Worm (Caenorhabditis elegans) whole organism, L3 larva: Measurements from ENCODE around the gene C49C8.6.
A peak's percentile ranks its signal among the peaks of the same experiment; 100 is the strongest.

Source experiments
- R02D3.7 ChIP-seq: fragments of 150-350 bp; optimal IDR thresholded peaks from 2 replicates; lab custom pipeline; 2014; ENCODE audit warnings: missing biosample characterization, missing genetic modification characterization
- ceh-28 ChIP-seq: fragments of 150-350 bp; optimal IDR thresholded peaks from 2 replicates; lab custom pipeline; 2014; ENCODE audit warnings: missing biosample characterization, missing genetic modification reagents, missing genetic modification characterization
- ceh-82 ChIP-seq: fragments of 150-350 bp; optimal IDR thresholded peaks from 2 replicates; lab custom pipeline; 2014; ENCODE audit warnings: missing biosample characterization, missing genetic modification characterization
- ceh-9 ChIP-seq: sonication (generic microtip); optimal IDR thresholded peaks from 2 replicates; lab custom pipeline; 2018; ENCODE audit warnings: missing biosample characterization, missing genetic modification characterization
- egl-27 ChIP-seq: sonication (generic microtip); optimal IDR thresholded peaks from 4 replicates; lab custom pipeline; 2017; ENCODE audit warnings: missing biosample characterization, missing genetic modification reagents, missing genetic modification characterization
- egl-5 ChIP-seq: fragments of 150-350 bp; optimal IDR thresholded peaks from 2 replicates; lab custom pipeline; 2017; ENCODE audit warnings: missing biosample characterization, missing genetic modification reagents, missing genetic modification characterization, inconsistent platforms
- elt-1 ChIP-seq: fragments of 150-350 bp; optimal IDR thresholded peaks from 2 replicates; lab custom pipeline; 2014; ENCODE audit warnings: missing biosample characterization, missing genetic modification characterization
- elt-2 ChIP-seq: sonication (generic microtip); optimal IDR thresholded peaks from 2 replicates; lab custom pipeline; 2016; ENCODE audit warnings: missing genetic modification reagents, mild to moderate bottlenecking, missing genetic modification characterization, missing compliant biosample characterization
- elt-3 ChIP-seq, 3 experiments: fragments of 150-350 bp in 1 of 3; sonication (generic microtip) in 2 of 3; optimal IDR thresholded peaks; 2 replicates in 2 of 3; 4 replicates in 1 of 3; lab custom pipeline; 2014 to 2017; ENCODE audit warnings: missing biosample characterization in 3 of 3, missing genetic modification characterization in 3 of 3
- eor-1 ChIP-seq, 2 experiments: fragments of 150-350 bp; optimal IDR thresholded peaks; 2 replicates each; lab custom pipeline; 2014 to 2018; ENCODE audit warnings: missing biosample characterization in 2 of 2, missing genetic modification characterization in 2 of 2
- fkh-2 ChIP-seq: fragments of 150-350 bp; optimal IDR thresholded peaks from 2 replicates; lab custom pipeline; 2014; ENCODE audit warnings: missing biosample characterization, missing genetic modification reagents, missing genetic modification characterization
- fos-1 ChIP-seq: fragments of 150-350 bp; optimal IDR thresholded peaks from 2 replicates; lab custom pipeline; 2014; ENCODE audit warnings: missing biosample characterization, missing genetic modification characterization
- hmg-11 ChIP-seq: sonication (generic microtip); optimal IDR thresholded peaks from 2 replicates; lab custom pipeline; 2016; ENCODE audit warnings: missing genetic modification characterization, missing compliant biosample characterization
- jun-1 ChIP-seq: fragments of 150-350 bp; optimal IDR thresholded peaks from 2 replicates; lab custom pipeline; 2014; ENCODE audit warnings: missing biosample characterization, missing genetic modification reagents, missing genetic modification characterization
- lin-39 ChIP-seq: fragments of 150-350 bp; optimal IDR thresholded peaks from 2 replicates; lab custom pipeline; 2018; ENCODE audit warnings: missing biosample characterization, missing genetic modification reagents, missing genetic modification characterization
- lsy-12 ChIP-seq: sonication (generic microtip); optimal IDR thresholded peaks from 2 replicates; lab custom pipeline; 2016; ENCODE audit warnings: mild to moderate bottlenecking, missing genetic modification characterization, missing compliant biosample characterization
- mdl-1 ChIP-seq: fragments of 150-350 bp; optimal IDR thresholded peaks from 2 replicates; lab custom pipeline; 2014; ENCODE audit warnings: missing biosample characterization, missing genetic modification characterization
- nfya-1 ChIP-seq: sonication (generic microtip); optimal IDR thresholded peaks from 2 replicates; lab custom pipeline; 2017; ENCODE audit warnings: missing genetic modification characterization, mild to moderate bottlenecking, missing compliant biosample characterization, antibody characterized with exemption, moderate library complexity; ENCODE audit not compliant: insufficient read depth
- nhr-11 ChIP-seq: fragments of 150-350 bp; optimal IDR thresholded peaks from 2 replicates; lab custom pipeline; 2014; ENCODE audit warnings: missing biosample characterization, missing genetic modification characterization
- nhr-237 ChIP-seq: fragments of 150-350 bp; optimal IDR thresholded peaks from 2 replicates; lab custom pipeline; 2014; ENCODE audit warnings: missing biosample characterization, missing genetic modification characterization
- nhr-43 ChIP-seq: sonication (generic microtip); optimal IDR thresholded peaks from 2 replicates; lab custom pipeline; 2016; ENCODE audit warnings: mild to moderate bottlenecking, missing genetic modification characterization, missing compliant biosample characterization; ENCODE audit not compliant: poor library complexity, severe bottlenecking
- nhr-67 ChIP-seq: fragments of 150-350 bp; optimal IDR thresholded peaks from 2 replicates; lab custom pipeline; 2014; ENCODE audit warnings: missing biosample characterization, missing genetic modification characterization
- nhr-76 ChIP-seq: fragments of 150-350 bp; sonication (generic microtip); optimal IDR thresholded peaks from 5 replicates; lab custom pipeline; 2014; ENCODE audit warnings: missing biosample characterization, missing genetic modification characterization
- nhr-77 ChIP-seq: fragments of 150-350 bp; optimal IDR thresholded peaks from 2 replicates; lab custom pipeline; 2014; ENCODE audit warnings: missing biosample characterization, missing genetic modification characterization
- pha-4 ChIP-seq: fragments of 150-350 bp; optimal IDR thresholded peaks from 2 replicates; lab custom pipeline; 2014; ENCODE audit warnings: missing biosample characterization, missing genetic modification reagents, missing genetic modification characterization
- pqm-1 ChIP-seq: fragments of 150-350 bp; optimal IDR thresholded peaks from 2 replicates; lab custom pipeline; 2017; ENCODE audit warnings: missing biosample characterization, missing genetic modification characterization, inconsistent platforms
- sea-2 ChIP-seq: fragments of 150-350 bp; sonication (generic microtip); optimal IDR thresholded peaks from 4 replicates; lab custom pipeline; 2014; ENCODE audit warnings: missing biosample characterization, missing genetic modification reagents, missing genetic modification characterization
- skn-1 ChIP-seq: fragments of 150-350 bp; optimal IDR thresholded peaks from 2 replicates; lab custom pipeline; 2014; ENCODE audit warnings: missing biosample characterization, missing genetic modification characterization
- snpc-4 ChIP-seq: fragments of 150-350 bp; optimal IDR thresholded peaks from 2 replicates; lab custom pipeline; 2014; ENCODE audit warnings: missing biosample characterization, missing genetic modification characterization
- tbx-2 ChIP-seq: sonication (generic microtip); optimal IDR thresholded peaks from 2 replicates; lab custom pipeline; 2016; ENCODE audit warnings: mild to moderate bottlenecking, missing genetic modification characterization, missing compliant biosample characterization
- unc-39 ChIP-seq: sonication (generic microtip); optimal IDR thresholded peaks from 4 replicates; lab custom pipeline; 2017; ENCODE audit warnings: missing biosample characterization, missing genetic modification characterization
- unc-62 ChIP-seq: fragments of 150-350 bp; sonication (generic microtip); optimal IDR thresholded peaks from 4 replicates; lab custom pipeline; 2014; ENCODE audit warnings: missing biosample characterization, missing genetic modification reagents, missing genetic modification characterization
- zag-1 ChIP-seq: fragments of 150-350 bp; optimal IDR thresholded peaks from 2 replicates; lab custom pipeline; 2014; ENCODE audit warnings: missing biosample characterization, missing genetic modification characterization
- ztf-11 ChIP-seq: fragments of 150-350 bp; optimal IDR thresholded peaks from 2 replicates; lab custom pipeline; 2014; ENCODE audit warnings: missing biosample characterization, missing genetic modification characterization
- ztf-4 ChIP-seq: fragments of 150-350 bp; optimal IDR thresholded peaks from 2 replicates; lab custom pipeline; 2014; ENCODE audit warnings: missing biosample characterization, missing genetic modification characterization

The C49C8.6 gene

DNA sequence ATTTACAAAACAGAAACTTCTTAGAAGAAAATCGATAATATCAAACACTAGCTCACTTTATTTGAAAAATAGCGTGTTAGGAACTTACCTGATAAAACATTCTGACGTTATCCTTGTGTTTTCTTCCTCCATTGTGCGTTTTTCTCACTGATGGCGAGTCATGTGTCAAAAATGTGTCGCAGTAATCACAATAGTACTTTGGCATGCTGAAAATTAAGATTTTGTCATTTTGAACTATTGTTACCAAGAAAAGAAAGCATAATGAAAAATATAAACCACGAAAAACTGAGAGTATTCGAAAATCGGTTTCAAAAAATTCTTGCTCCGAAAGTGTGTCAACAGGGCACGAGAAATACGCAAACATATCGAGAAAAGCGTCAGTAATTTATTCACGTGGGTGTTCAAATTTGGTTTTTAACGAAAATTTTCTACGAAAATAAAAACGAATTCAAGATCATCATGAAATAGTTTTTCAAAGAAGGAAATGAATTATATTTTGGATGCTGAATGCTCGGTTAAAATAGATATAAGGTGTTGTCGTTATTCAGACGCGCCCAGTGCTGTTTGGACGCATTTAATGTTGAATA lies 29.7 kb upstream of the C49C8.6 start, which contains the start of gene snrp-3 (continued):
- TF ChIP-seq snpc-4 (tag; lab: Kevin White, UChicago): peak; percentile 77
- no peak for TF ChIP-seq eor-1 (tag; optimal IDR thresholded peaks at IDR 0.05; lab: Kevin White, UChicago)
- peak; percentile 64 for TF ChIP-seq lsy-12 (tag; lab: Kevin White, UChicago)
- TF ChIP-seq tbx-2: peak; percentile 49
- TF ChIP-seq ceh-28 (tag; lab: Kevin White, UChicago): peak; percentile 78
- no peak for TF ChIP-seq elt-3 (tag; optimal IDR thresholded peaks at IDR 0.05; lab: Kevin White, UChicago)
- TF ChIP-seq pha-4 (tag; lab: Kevin White, UChicago): peak; percentile 92

DNA sequence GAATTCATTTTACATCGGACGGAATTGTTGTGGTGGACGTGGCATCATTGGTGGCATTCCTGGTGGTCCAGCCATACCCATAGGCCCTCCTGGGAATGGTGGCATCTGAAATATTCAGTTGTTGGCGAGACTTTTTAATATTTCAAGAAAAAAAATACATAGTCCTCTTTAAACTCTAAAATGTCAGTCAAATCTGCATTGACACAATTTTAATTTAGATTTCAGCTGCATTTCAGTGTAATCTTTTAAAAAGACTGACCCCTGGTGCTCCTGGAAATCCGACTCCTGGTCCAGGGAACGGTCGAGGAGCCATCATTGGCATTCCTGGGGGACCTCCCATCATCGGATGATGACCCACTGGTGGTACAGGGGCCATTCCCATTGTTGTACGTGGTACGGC lies 28.9 kb upstream of the C49C8.6 start:
- TF ChIP-seq egl-5 (tag; lab: Kevin White, UChicago): no peak
- no peak for TF ChIP-seq jun-1 (tag; lab: Kevin White, UChicago)
- no peak for TF ChIP-seq hmg-11
- TF ChIP-seq nhr-77: no peak
- no peak for TF ChIP-seq tbx-2
- TF ChIP-seq skn-1 (tag; lab: Kevin White, UChicago): no peak
- no peak for TF ChIP-seq ztf-11
- TF ChIP-seq egl-27 (tag; lab: Kevin White, UChicago): no peak
- TF ChIP-seq nhr-43 (tag; lab: Kevin White, UChicago): no peak
- TF ChIP-seq nhr-11 (tag; lab: Kevin White, UChicago): no peak

DNA sequence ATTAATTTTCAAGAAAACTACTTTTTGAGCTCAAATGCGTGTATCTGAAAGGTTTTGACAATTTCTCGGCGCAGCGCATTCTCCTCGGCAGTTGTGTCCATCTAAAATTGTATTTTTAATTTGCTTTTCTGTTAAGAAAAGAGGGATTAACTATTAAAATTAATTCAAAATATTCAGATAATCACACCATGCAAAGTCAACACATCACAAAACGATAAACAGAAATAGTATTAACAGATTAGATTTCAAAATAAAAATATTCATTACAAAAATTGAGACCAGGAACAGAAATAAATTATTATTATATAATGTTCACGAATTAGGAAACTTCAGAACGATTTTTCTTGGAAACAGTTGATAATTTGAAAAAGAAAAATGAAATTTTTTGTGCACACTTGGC lies 28.5 kb upstream of the C49C8.6 start, which contains the start of gene pole-2:
TSS of gene pole-2 (minus strand) at position 101 of the 400 bp plus-strand sequence.
- TF ChIP-seq snpc-4 (tag; lab: Kevin White, UChicago): no peak
- TF ChIP-seq ceh-82: no peak
- TF ChIP-seq lin-39: no peak
- no peak for TF ChIP-seq mdl-1 (tag; lab: Kevin White, UChicago)
- no peak for TF ChIP-seq elt-1 (tag; lab: Kevin White, UChicago)
- TF ChIP-seq zag-1 (tag; lab: Kevin White, UChicago): no peak
- TF ChIP-seq elt-3 (tag; optimal IDR thresholded peaks at IDR 0.05; lab: Kevin White, UChicago): no peak
- no peak for TF ChIP-seq nhr-237 (tag; lab: Kevin White, UChicago)
- TF ChIP-seq ztf-11: no peak
- TF ChIP-seq nhr-76: no peak
- TF ChIP-seq pqm-1 (tag; lab: Kevin White, UChicago): no peak

DNA sequence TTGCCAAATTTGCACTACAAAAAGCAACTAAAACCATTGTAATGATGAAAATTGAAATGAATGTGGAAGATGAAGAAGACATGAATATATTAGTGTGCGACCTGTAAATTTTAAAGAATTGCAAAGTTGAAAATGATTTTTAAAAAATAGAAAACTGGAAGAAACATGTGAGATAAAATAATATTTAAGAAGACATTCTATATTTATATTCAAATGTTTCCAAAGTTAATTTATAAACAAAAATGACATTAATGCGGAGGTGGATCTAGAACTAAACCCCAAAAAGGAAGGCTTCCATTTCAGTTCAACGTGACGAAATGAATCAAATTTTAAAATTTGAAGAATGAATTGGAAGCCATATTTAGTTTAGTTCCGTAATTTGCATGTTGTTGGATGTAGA lies 21.2 kb upstream of the C49C8.6 start, which contains the start of gene nlp-60:
TSS of gene nlp-60 (minus strand) at position 101 of the 400 bp plus-strand sequence.
- TF ChIP-seq nhr-237 (tag; lab: Kevin White, UChicago) (no peak), ceh-82 (no peak), nhr-67 (no peak), unc-39 (no peak), nhr-76 (no peak), snpc-4 (tag; lab: Kevin White, UChicago) (no peak), elt-3 (tag; optimal IDR thresholded peaks at IDR 0.05; lab: Kevin White, UChicago) (no peak), lin-39 (no peak), mdl-1 (tag; lab: Kevin White, UChicago) (no peak), eor-1 (tag; optimal IDR thresholded peaks at IDR 0.05; lab: Kevin White, UChicago) (no peak), unc-62 (no peak), lsy-12 (tag; lab: Kevin White, UChicago) (no peak), nfya-1 (tag; lab: Kevin White, UChicago) (no peak), fkh-2 (no peak), elt-1 (tag; lab: Kevin White, UChicago) (no peak), ztf-4 (tag; lab: Kevin White, UChicago) (no peak), fos-1 (no peak), ceh-9 (tag; lab: Kevin White, UChicago) (no peak), elt-2 (tag; lab: Kevin White, UChicago) (no peak)
- TF ChIP-seq, all 47 proteins: peak for 0

DNA sequence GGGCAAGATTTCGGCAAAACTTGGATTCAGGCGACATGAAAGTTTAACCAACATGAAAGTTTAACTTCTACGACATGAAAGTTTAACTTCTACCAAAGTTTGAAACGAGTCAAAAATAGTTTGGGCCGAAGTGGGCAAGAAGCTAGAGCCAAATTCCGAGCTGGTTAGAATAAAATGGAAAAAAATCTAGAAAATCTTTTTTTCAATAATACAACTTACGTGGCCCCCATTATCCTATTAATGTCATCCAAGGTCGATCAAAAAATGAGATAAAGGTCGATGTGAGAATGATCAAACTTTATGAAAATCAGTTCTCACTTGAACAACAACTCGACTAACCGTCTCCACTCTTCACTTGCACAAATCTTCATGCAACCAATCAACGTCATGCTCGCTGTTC lies 19.3 kb upstream of the C49C8.6 start, which contains the start of gene F08B4.8:
TSS of gene F08B4.8 (plus strand) at position 301 of the 400 bp plus-strand sequence.
- TF ChIP-seq nfya-1 (tag; lab: Kevin White, UChicago): no peak
- TF ChIP-seq lin-39: no peak
- TF ChIP-seq skn-1 (tag; lab: Kevin White, UChicago): no peak
- TF ChIP-seq pqm-1 (tag; lab: Kevin White, UChicago): no peak
- no peak for TF ChIP-seq elt-1 (tag; lab: Kevin White, UChicago)
- TF ChIP-seq sea-2 (GFP tag; lab: Kevin White, UChicago): no peak
- no peak for TF ChIP-seq R02D3.7 (tag; lab: Kevin White, UChicago)
